Worm (Caenorhabditis elegans) whole organism, young adult: ENCODE measurements around the gene pap-2.

Experiments used
- F37B4.10 ChIP-seq: fragments of 200-800 bp; sonication (Bioruptor generic); IDR thresholded peaks from 2 replicates; pipeline ENCODE4 v1.3.6; 2022; ENCODE audit warnings: missing genetic modification characterization, missing compliant biosample characterization
- ama-1 ChIP-seq, 3 experiments: fragments of 150-350 bp in 1 of 3; sonication (generic microtip) in 2 of 3; optimal IDR thresholded peaks; 2 replicates each; lab custom pipeline; 2014 to 2018; ENCODE audit warnings: missing biosample characterization in 2 of 3, missing genetic modification characterization in 2 of 3, missing genetic modification reagents in 2 of 3
- cebp-2 ChIP-seq: fragments of 200-800 bp; sonication (Bioruptor generic); IDR thresholded peaks from 2 replicates; pipeline ENCODE4 v1.3.6; 2022; ENCODE audit warnings: missing genetic modification characterization, missing compliant biosample characterization
- die-1 ChIP-seq: sonication (generic microtip); optimal IDR thresholded peaks from 2 replicates; lab custom pipeline; 2016; ENCODE audit warnings: missing genotype, mild to moderate bottlenecking, missing genetic modification characterization, missing compliant biosample characterization
- dpl-1 ChIP-seq: fragments of 150-350 bp; optimal IDR thresholded peaks from 2 replicates; lab custom pipeline; 2014; ENCODE audit warnings: missing biosample characterization, missing genetic modification reagents, missing genetic modification characterization
- him-1 ChIP-seq: sonication (generic microtip); optimal IDR thresholded peaks from 2 replicates; lab custom pipeline; 2016; ENCODE audit warnings: missing genotype, missing genetic modification reagents, missing genetic modification characterization, missing compliant biosample characterization
- hmg-20 ChIP-seq: fragments of 200-800 bp; sonication (Bioruptor generic); IDR thresholded peaks from 2 replicates; pipeline ENCODE4 v1.3.6; 2022; ENCODE audit warnings: missing genetic modification reagents, missing genetic modification characterization, missing compliant biosample characterization
- madf-3 ChIP-seq: fragments of 200-800 bp; sonication (Bioruptor generic); IDR thresholded peaks from 2 replicates; pipeline ENCODE4 v1.3.6; 2022; ENCODE audit warnings: missing genetic modification reagents, missing genetic modification characterization, missing compliant biosample characterization
- madf-6 ChIP-seq: fragments of 200-800 bp; sonication (Bioruptor generic); IDR thresholded peaks from 2 replicates; pipeline ENCODE4 v1.3.6; 2022; ENCODE audit warnings: missing genetic modification reagents, missing genetic modification characterization, missing compliant biosample characterization
- nfya-1 ChIP-seq: sonication (generic microtip); optimal IDR thresholded peaks from 2 replicates; lab custom pipeline; 2017; ENCODE audit warnings: antibody characterized with exemption, missing compliant biosample characterization, missing genetic modification characterization, borderline replicate concordance; ENCODE audit not compliant: insufficient read depth
- nhr-120 ChIP-seq: fragments of 200-800 bp; sonication (Bioruptor generic); IDR thresholded peaks from 2 replicates; pipeline ENCODE4 v1.3.6; 2022; ENCODE audit warnings: missing genetic modification characterization, missing compliant biosample characterization
- pbrm-1 ChIP-seq: fragments of 200-800 bp; sonication (Bioruptor generic); IDR thresholded peaks from 2 replicates; pipeline ENCODE4 v1.3.6; 2022; ENCODE audit warnings: missing genetic modification reagents, missing genetic modification characterization, missing compliant biosample characterization
- ztf-6 ChIP-seq: fragments of 200-800 bp; sonication (Bioruptor generic); IDR thresholded peaks from 2 replicates; pipeline ENCODE4 v1.3.6; 2022; ENCODE audit warnings: missing genetic modification reagents, missing genetic modification characterization, missing compliant biosample characterization

DNA sequence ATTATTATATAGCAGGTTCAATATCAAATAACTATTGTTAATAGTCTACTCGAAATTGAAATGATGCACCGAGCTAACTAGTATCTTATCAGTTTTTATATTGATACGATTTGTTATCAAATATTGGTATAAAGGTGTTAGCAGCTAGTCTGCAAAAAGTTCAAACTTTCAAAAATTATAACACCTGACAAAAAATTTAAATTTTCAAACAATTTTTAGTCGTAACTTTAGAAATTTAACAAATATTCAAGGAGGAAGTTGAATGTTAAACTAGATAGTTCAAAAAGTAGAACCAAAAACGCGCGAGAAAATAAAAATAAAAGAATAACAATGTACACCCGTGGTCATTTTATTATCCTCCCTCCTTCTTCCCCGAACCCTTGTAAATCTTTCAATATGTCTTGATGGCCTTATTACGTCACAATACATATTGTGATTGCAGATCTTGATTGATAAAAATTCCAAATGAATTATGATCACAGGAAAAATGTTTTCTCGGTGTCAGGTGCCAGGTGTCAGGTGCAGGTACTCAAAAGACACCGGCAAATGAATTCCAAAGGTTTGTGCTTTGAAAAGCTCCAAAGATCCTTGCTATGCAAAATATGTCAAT, 46.4 kb upstream of the pap-2 start, which contains the start of gene ZK1307.1:
- TF ChIP-seq him-1 (tag; lab: Kevin White, UChicago), result no peak
- no peak for TF ChIP-seq ztf-6 (GFP tag; lab: Robert Waterston, UW)
- no peak for TF ChIP-seq ama-1 (optimal IDR thresholded peaks at IDR 0.05; lab: Kevin White, UChicago)
- no peak for TF ChIP-seq ama-1 (GFP tag; optimal IDR thresholded peaks at IDR 0.05; lab: Kevin White, UChicago)
- no peak for TF ChIP-seq dpl-1 (GFP tag; lab: Kevin White, UChicago)
- no peak for TF ChIP-seq cebp-2 (GFP tag; lab: Robert Waterston, UW)
- TF ChIP-seq pbrm-1 (GFP tag; lab: Robert Waterston, UW), result no peak
- no peak for TF ChIP-seq F37B4.10 (GFP tag; lab: Robert Waterston, UW)
- no peak for TF ChIP-seq nfya-1
- no peak for TF ChIP-seq hmg-20
- TF ChIP-seq madf-3 (GFP tag; lab: Robert Waterston, UW), result no peak
- no peak for TF ChIP-seq nhr-120 (GFP tag; lab: Robert Waterston, UW)
- no peak for TF ChIP-seq madf-6
- TF ChIP-seq die-1 (tag; lab: Kevin White, UChicago), result no peak
